Fruit fly (Drosophila melanogaster) whole organism, embryonic: ENCODE measurements around the gene CG32639.

Source experiments
- Adf1 ChIP-seq: fragments of 200-800 bp; sonication (Bioruptor generic); IDR thresholded peaks from 2 replicates; pipeline ENCODE4 v1.3.6; 2022; ENCODE audit warnings: missing biosample characterization, missing genetic modification characterization
- B-H2 ChIP-seq: fragments of 200-800 bp; sonication (Bioruptor generic); optimal IDR thresholded peaks from 2 replicates; lab custom pipeline; 2018; ENCODE audit warnings: missing biosample characterization, mild to moderate bottlenecking, missing genetic modification characterization
- CG10979 ChIP-seq: fragments of 200-800 bp; sonication (Bioruptor generic); optimal IDR thresholded peaks from 2 replicates; lab custom pipeline; 2018; ENCODE audit warnings: missing biosample characterization, mild to moderate bottlenecking, missing genetic modification characterization, moderate library complexity
- CG12942 ChIP-seq: fragments of 200-800 bp; sonication (Bioruptor generic); optimal IDR thresholded peaks from 3 replicates; lab custom pipeline; 2016; ENCODE audit warnings: missing biosample characterization, missing genetic modification characterization
- CG14965 ChIP-seq: fragments of 200-800 bp; sonication (Bioruptor generic); optimal IDR thresholded peaks from 2 replicates; lab custom pipeline; 2016; ENCODE audit warnings: missing biosample characterization, missing genetic modification characterization, borderline replicate concordance
- CG15601 ChIP-seq: fragments of 200-800 bp; sonication (Bioruptor generic); optimal IDR thresholded peaks from 3 replicates; lab custom pipeline; 2019; ENCODE audit warnings: missing biosample characterization, mild to moderate bottlenecking, missing genetic modification characterization, moderate library complexity
- CG16779 ChIP-seq: fragments of 200-800 bp; sonication (Bioruptor generic); IDR thresholded peaks from 2 replicates; pipeline ENCODE4 v1.3.6; 2022; ENCODE audit warnings: missing biosample characterization, missing genetic modification characterization
- CG17359 ChIP-seq: fragments of 200-800 bp; sonication (Bioruptor generic); optimal IDR thresholded peaks from 3 replicates; lab custom pipeline; 2018; ENCODE audit warnings: missing biosample characterization, mild to moderate bottlenecking, missing genetic modification characterization, moderate library complexity
- CG17829 ChIP-seq: fragments of 200-800 bp; optimal IDR thresholded peaks from 2 replicates; lab custom pipeline; 2019; ENCODE audit warnings: missing biosample characterization, mild to moderate bottlenecking, missing genetic modification characterization, moderate library complexity
- CG18476 ChIP-seq: fragments of 200-800 bp; sonication (Bioruptor generic); optimal IDR thresholded peaks from 2 replicates; lab custom pipeline; 2016; ENCODE audit warnings: missing biosample characterization, mild to moderate bottlenecking, missing genetic modification characterization
- CG18619 ChIP-seq: fragments of 200-800 bp; sonication (Bioruptor generic); optimal IDR thresholded peaks from 3 replicates; lab custom pipeline; 2017; ENCODE audit warnings: missing biosample characterization, mild to moderate bottlenecking, missing genetic modification characterization
- CG2875 ChIP-seq: fragments of 200-800 bp; sonication (Bioruptor generic); optimal IDR thresholded peaks from 2 replicates; lab custom pipeline; 2017; ENCODE audit warnings: missing biosample characterization, mild to moderate bottlenecking, missing genetic modification characterization, missing genetic modification reagents
- CG32772 ChIP-seq: fragments of 200-800 bp; sonication (Bioruptor generic); IDR thresholded peaks from 2 replicates; pipeline ENCODE4 v1.3.6; 2022; ENCODE audit warnings: missing biosample characterization, missing genetic modification characterization
- CG6689 ChIP-seq: fragments of 200-800 bp; sonication (Bioruptor generic); IDR thresholded peaks from 2 replicates; pipeline ENCODE4 v1.3.6; 2022; ENCODE audit warnings: missing biosample characterization, missing genetic modification characterization
- CG8281 ChIP-seq: fragments of 200-800 bp; sonication (Bioruptor generic); optimal IDR thresholded peaks from 2 replicates; lab custom pipeline; 2018; ENCODE audit warnings: missing biosample characterization, mild to moderate bottlenecking, missing genetic modification characterization, moderate library complexity
- CG9932 ChIP-seq: fragments of 200-800 bp; sonication (Bioruptor generic); IDR thresholded peaks from 2 replicates; pipeline ENCODE4 v1.3.6; 2022; ENCODE audit warnings: missing biosample characterization, missing genetic modification characterization
- CTCF ChIP-seq: fragments of 200-800 bp; sonication (Bioruptor generic); optimal IDR thresholded peaks from 2 replicates; lab custom pipeline; 2017; ENCODE audit warnings: missing biosample characterization, mild to moderate bottlenecking, missing genetic modification characterization, moderate library complexity
- Dp ChIP-seq: fragments of 200-800 bp; sonication (Bioruptor generic); optimal IDR thresholded peaks from 2 replicates; lab custom pipeline; 2018; ENCODE audit warnings: missing biosample characterization, mild to moderate bottlenecking, missing genetic modification characterization, moderate library complexity
- Hand ChIP-seq: fragments of 200-800 bp; sonication (Bioruptor generic); optimal IDR thresholded peaks from 2 replicates; lab custom pipeline; 2017; ENCODE audit warnings: mild to moderate bottlenecking, missing biosample characterization, missing genetic modification reagents, missing genetic modification characterization
- HmgZ ChIP-seq: fragments of 200-800 bp; sonication (Bioruptor generic); optimal IDR thresholded peaks from 2 replicates; lab custom pipeline; 2018; ENCODE audit warnings: missing biosample characterization, mild to moderate bottlenecking, missing genetic modification characterization
- Hmx ChIP-seq: fragments of 200-800 bp; sonication (Bioruptor generic); optimal IDR thresholded peaks from 2 replicates; lab custom pipeline; 2016; ENCODE audit warnings: missing biosample characterization, missing genetic modification characterization
- Hr3 ChIP-seq: fragments of 200-800 bp; sonication (Bioruptor generic); optimal IDR thresholded peaks from 3 replicates; lab custom pipeline; 2016; ENCODE audit warnings: missing biosample characterization, missing genetic modification characterization
- Max ChIP-seq: fragments of 200-800 bp; sonication (Bioruptor generic); optimal IDR thresholded peaks from 2 replicates; lab custom pipeline; 2016; ENCODE audit warnings: missing biosample characterization, mild to moderate bottlenecking, missing genetic modification characterization
- Med ChIP-seq: fragments of 200-800 bp; sonication (Bioruptor generic); peaks from one replicate; lab custom pipeline; 2016; ENCODE audit warnings: missing biosample characterization, missing genetic modification characterization, mild to moderate bottlenecking, inconsistent platforms, moderate library complexity
- Ptx1 ChIP-seq: fragments of 200-800 bp; sonication (Bioruptor generic); IDR thresholded peaks from 2 replicates; pipeline ENCODE4 v1.3.6; 2022; ENCODE audit warnings: missing biosample characterization, missing genetic modification characterization
- Ssrp ChIP-seq: fragments of 200-800 bp; sonication (Bioruptor generic); optimal IDR thresholded peaks from 2 replicates; lab custom pipeline; 2018; ENCODE audit warnings: missing biosample characterization, mild to moderate bottlenecking, missing genetic modification characterization, moderate library complexity
- Vsx1 ChIP-seq: fragments of 200-800 bp; sonication (Bioruptor generic); optimal IDR thresholded peaks from 2 replicates; lab custom pipeline; 2017; ENCODE audit warnings: missing biosample characterization, mild to moderate bottlenecking, missing genetic modification characterization, missing genetic modification reagents
- Xrp1 ChIP-seq: fragments of 200-800 bp; sonication (Bioruptor generic); IDR thresholded peaks from 2 replicates; pipeline ENCODE4 v1.3.6; 2022; ENCODE audit warnings: missing biosample characterization, missing genetic modification characterization
- cato ChIP-seq: fragments of 200-800 bp; sonication (Bioruptor generic); optimal IDR thresholded peaks from 2 replicates; lab custom pipeline; 2016; ENCODE audit warnings: missing biosample characterization, missing genetic modification characterization, borderline replicate concordance
- caup ChIP-seq: fragments of 200-800 bp; sonication (Bioruptor generic); optimal IDR thresholded peaks from 3 replicates; lab custom pipeline; 2017; ENCODE audit warnings: missing biosample characterization, mild to moderate bottlenecking, missing genetic modification characterization, moderate library complexity; ENCODE audit not compliant: severe bottlenecking
- crp ChIP-seq, 2 experiments: fragments of 200-800 bp; sonication (Bioruptor generic); optimal IDR thresholded peaks; 2 replicates in 1 of 2; 3 replicates in 1 of 2; lab custom pipeline; 2017; ENCODE audit warnings: missing biosample characterization in 2 of 2, missing genetic modification characterization in 2 of 2, mild to moderate bottlenecking in 1 of 2, moderate library complexity in 1 of 2
- dati ChIP-seq: fragments of 200-800 bp; sonication (Bioruptor generic); IDR thresholded peaks from 2 replicates; pipeline ENCODE4 v1.3.6; 2022; ENCODE audit warnings: missing biosample characterization, missing genetic modification characterization
- dimm ChIP-seq: fragments of 200-800 bp; sonication (Bioruptor generic); IDR thresholded peaks from 2 replicates; pipeline ENCODE4 v1.3.6; 2022; ENCODE audit warnings: missing biosample characterization, missing genetic modification characterization
- dmrt99B ChIP-seq: fragments of 200-800 bp; sonication (Bioruptor generic); optimal IDR thresholded peaks from 2 replicates; lab custom pipeline; 2018; ENCODE audit warnings: missing biosample characterization, mild to moderate bottlenecking, missing genetic modification characterization, moderate library complexity
- ftz-f1 ChIP-seq: fragments of 200-800 bp; sonication (Bioruptor generic); optimal IDR thresholded peaks from 2 replicates; lab custom pipeline; 2016; ENCODE audit warnings: missing biosample characterization, missing genetic modification characterization
- hbn ChIP-seq: fragments of 200-800 bp; sonication (Bioruptor generic); IDR thresholded peaks from 2 replicates; pipeline ENCODE4 v1.3.6; 2022; ENCODE audit warnings: missing biosample characterization, missing genetic modification characterization; ENCODE audit not compliant: partially characterized antibody
- insv ChIP-seq, 2 experiments: fragments of 200-800 bp; sonication (Bioruptor generic); optimal IDR thresholded peaks; 3 replicates each; lab custom pipeline; 2016 to 2018; ENCODE audit warnings: missing biosample characterization in 2 of 2, missing genetic modification characterization in 2 of 2
- knrl ChIP-seq: fragments of 200-800 bp; sonication (Bioruptor generic); IDR thresholded peaks from 3 replicates; pipeline ENCODE4 v1.3.6; 2022; ENCODE audit warnings: missing biosample characterization, missing genetic modification characterization; ENCODE audit not compliant: partially characterized antibody
- lmd ChIP-seq: fragments of 200-800 bp; sonication (Bioruptor generic); IDR thresholded peaks from 2 replicates; pipeline ENCODE4 v1.3.6; 2022; ENCODE audit warnings: missing biosample characterization, missing genetic modification characterization
- luna ChIP-seq: fragments of 200-800 bp; sonication (Bioruptor generic); optimal IDR thresholded peaks from 2 replicates; lab custom pipeline; 2016; ENCODE audit warnings: missing biosample characterization, missing genetic modification characterization
- nmo ChIP-seq: fragments of 200-800 bp; sonication (Bioruptor generic); optimal IDR thresholded peaks from 2 replicates; lab custom pipeline; 2018; ENCODE audit warnings: missing biosample characterization, mild to moderate bottlenecking, missing genetic modification characterization, moderate library complexity
- otp ChIP-seq: fragments of 200-800 bp; sonication (Bioruptor generic); IDR thresholded peaks from 3 replicates; pipeline ENCODE4, ENCODE4 v1.3.6; 2022; ENCODE audit warnings: missing biosample characterization, missing genetic modification characterization
- pho ChIP-seq: fragments of 200-800 bp; sonication (Bioruptor generic); optimal IDR thresholded peaks from 2 replicates; lab custom pipeline; 2016; ENCODE audit warnings: missing biosample characterization, missing genetic modification characterization
- tgo ChIP-seq: fragments of 200-800 bp; sonication (Bioruptor generic); IDR thresholded peaks from 3 replicates; pipeline ENCODE4 v1.3.6; 2022; ENCODE audit warnings: missing biosample characterization, missing genetic modification characterization
- tin ChIP-seq: fragments of 200-800 bp; sonication (Bioruptor generic); optimal IDR thresholded peaks from 3 replicates; lab custom pipeline; 2016; ENCODE audit warnings: missing biosample characterization, missing genetic modification characterization
- toy ChIP-seq: fragments of 200-800 bp; sonication (Bioruptor generic); IDR thresholded peaks from 2 replicates; pipeline ENCODE4 v1.3.6; 2022; ENCODE audit warnings: missing biosample characterization, missing genetic modification characterization
- ttk ChIP-seq: fragments of 200-800 bp; sonication (Bioruptor generic); IDR thresholded peaks from 2 replicates; pipeline ENCODE4 v2.1.2; 2022; ENCODE audit warnings: missing biosample characterization, missing genetic modification characterization
- vfl ChIP-seq: fragments of 200-800 bp; sonication (Bioruptor generic); optimal IDR thresholded peaks from 2 replicates; lab custom pipeline; 2016; ENCODE audit warnings: missing biosample characterization, missing genetic modification characterization

The CG32639 gene

DNA sequence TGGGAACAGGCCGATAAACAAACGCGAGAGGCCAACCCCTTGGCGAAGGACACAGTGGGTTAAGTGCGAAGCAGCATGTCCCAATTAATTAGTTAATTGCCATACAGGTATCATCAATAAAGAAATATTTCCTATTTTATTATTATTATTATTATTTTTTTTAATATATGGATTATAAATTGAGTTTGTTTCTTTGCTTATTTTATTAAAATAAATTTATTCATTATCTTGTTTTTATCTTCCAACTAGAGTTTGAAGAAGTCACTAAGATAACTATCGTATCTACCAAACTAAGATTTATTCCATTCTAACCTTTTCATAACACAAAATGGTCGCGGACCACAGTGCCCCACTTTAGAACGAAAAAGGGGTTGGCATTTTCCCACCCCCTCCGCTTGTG lies 28.3 kb downstream of the CG32639 start (continued):
- TF ChIP-seq CG9932 (GFP tag; lab: Robert Waterston, UW): no peak
- no peak for TF ChIP-seq knrl (GFP tag; lab: Robert Waterston, UW)
- no peak for TF ChIP-seq tgo (GFP tag; lab: Robert Waterston, UW)
- TF ChIP-seq HmgZ (tag; lab: Kevin White, UChicago): no peak
- no peak for TF ChIP-seq CG12942 (GFP tag; lab: Kevin White, UChicago)
- peak; percentile 46 for TF ChIP-seq nmo (GFP tag; lab: Kevin White, UChicago)
- TF ChIP-seq dimm: no peak
- no peak for TF ChIP-seq CG32772 (GFP tag; lab: Robert Waterston, UW)
- peak; percentile 39 for TF ChIP-seq Hand (GFP tag; lab: Kevin White, UChicago)
- no peak for TF ChIP-seq cato
- no peak for TF ChIP-seq CG6689 (GFP tag; lab: Robert Waterston, UW)
- TF ChIP-seq luna (GFP tag; lab: Kevin White, UChicago): no peak
- TF ChIP-seq Adf1: no peak
- peak; percentile 16 for TF ChIP-seq caup (GFP tag; lab: Kevin White, UChicago)
- TF ChIP-seq ttk (GFP tag; lab: Robert Waterston, UW): no peak
- peak; percentile 66 for TF ChIP-seq dmrt99B
- no peak for TF ChIP-seq Max
- TF ChIP-seq Dp (GFP tag; lab: Kevin White, UChicago): no peak
- TF ChIP-seq crp (GFP tag; optimal IDR thresholded peaks at IDR 0.05; lab: Kevin White, UChicago): no peak

DNA sequence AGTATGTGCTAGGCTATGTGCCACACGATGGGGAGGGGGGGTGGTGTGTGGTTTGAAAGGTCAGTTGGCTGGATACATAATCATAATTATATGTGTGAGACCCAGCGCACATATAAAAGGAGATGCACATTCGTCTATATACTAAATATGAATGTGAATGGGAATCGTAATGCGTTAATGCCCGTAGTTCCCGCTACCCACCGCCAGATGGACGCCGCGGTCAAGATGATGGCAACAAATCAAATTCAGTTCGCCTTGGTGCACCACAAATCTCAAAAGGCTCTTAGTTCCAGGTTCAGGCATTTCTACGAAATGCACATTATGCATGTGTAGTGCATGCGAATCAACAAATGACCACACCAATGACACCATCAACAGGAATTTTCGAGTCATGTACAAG lies 31.6 kb downstream of the CG32639 start:
- TF ChIP-seq Ssrp (tag; lab: Kevin White, UChicago) (no peak), CG17829 (tag; lab: Kevin White, UChicago) (no peak), tin (no peak), CG14965 (GFP tag; lab: Kevin White, UChicago) (peak; percentile 91), Xrp1 (GFP tag; lab: Robert Waterston, UW) (no peak), Vsx1 (GFP tag; lab: Kevin White, UChicago) (no peak), CG15601 (tag; lab: Kevin White, UChicago) (no peak), pho (GFP tag; lab: Kevin White, UChicago) (no peak), Hmx (GFP tag; lab: Kevin White, UChicago) (no peak), CTCF (GFP tag; lab: Kevin White, UChicago) (peak; percentile 85), CG10979 (tag; lab: Kevin White, UChicago) (peak; percentile 80), CG16779 (GFP tag; lab: Robert Waterston, UW) (no peak), CG2875 (GFP tag; lab: Kevin White, UChicago) (no peak), Med (GFP tag; lab: Kevin White, UChicago) (peak; percentile 27), CG17359 (tag; lab: Kevin White, UChicago) (no peak)

DNA sequence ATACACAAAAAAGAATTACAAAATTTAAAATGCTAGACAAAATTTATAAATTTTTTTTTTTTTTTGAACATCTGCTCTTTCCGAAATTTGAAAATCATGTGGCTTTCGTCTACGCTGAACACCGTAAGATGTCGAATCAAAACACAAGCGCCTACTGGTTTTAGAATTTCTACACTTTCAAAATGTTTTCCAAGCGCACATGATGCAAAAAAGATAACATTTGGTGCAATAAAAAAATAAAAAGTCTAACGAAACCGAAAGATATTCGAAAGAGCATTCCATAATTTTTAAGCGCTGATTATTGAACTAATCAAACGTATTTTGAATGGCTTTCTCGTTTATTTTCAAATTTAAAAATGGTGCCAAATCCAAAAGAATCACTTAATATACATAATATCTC lies 34.2 kb downstream of the CG32639 start, which contains the start of gene CG44437:
CG44437 (minus strand) TSS at position 101 of the 400 bp plus-strand sequence.
- TF ChIP-seq CG9932 (GFP tag; lab: Robert Waterston, UW): no peak
- no peak for TF ChIP-seq Hmx (GFP tag; lab: Kevin White, UChicago)

DNA sequence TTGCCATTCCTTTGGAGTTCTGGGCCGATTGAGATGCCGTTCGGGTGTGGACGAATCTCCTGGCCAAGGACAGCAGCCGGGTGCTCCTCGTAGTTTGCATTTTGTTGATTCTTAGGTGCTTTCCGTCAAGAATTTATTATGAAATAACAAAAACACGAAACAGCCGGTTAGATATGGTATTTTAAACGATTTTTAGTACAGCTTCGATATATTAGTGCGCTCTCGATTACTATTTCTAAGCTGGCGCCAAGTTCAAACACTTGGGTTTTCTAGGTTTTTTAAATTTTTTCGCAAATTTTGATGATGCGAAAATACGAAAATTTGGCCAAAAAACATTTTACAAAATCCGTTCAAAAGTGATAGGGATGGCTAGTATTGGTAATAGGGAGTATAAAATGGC lies 42.1 kb downstream of the CG32639 start, which contains the start of gene Coq5:
Coq5 (minus strand) TSS at position 303 of the 400 bp plus-strand sequence.
- TF ChIP-seq lmd (GFP tag; lab: Robert Waterston, UW) (no peak), dati (GFP tag; lab: Robert Waterston, UW) (no peak), CG18476 (GFP tag; lab: Kevin White, UChicago) (no peak), crp (GFP tag; optimal IDR thresholded peaks at IDR 0.05; lab: Kevin White, UChicago) (peak in 1 of 2 experiments; percentile 22), B-H2 (GFP tag; lab: Kevin White, UChicago) (no peak), Ptx1 (no peak), toy (no peak), ftz-f1 (GFP tag; lab: Kevin White, UChicago) (no peak), insv (GFP tag; optimal IDR thresholded peaks at IDR 0.05; lab: Kevin White, UChicago) (no peak), vfl (GFP tag; lab: Kevin White, UChicago) (no peak), hbn (GFP tag; lab: Robert Waterston, UW) (0 out of 2 replicates have a peak, but pooled peaks have one; percentile 36), otp (GFP tag; lab: Robert Waterston, UW) (no peak), CG18619 (GFP tag; lab: Kevin White, UChicago) (no peak), Hr3 (GFP tag; lab: Kevin White, UChicago) (no peak), CG8281 (tag; lab: Kevin White, UChicago) (no peak)
